Fruit fly (Drosophila melanogaster) whole organism: ENCODE measurements around the gene CG9393.

Experiments used
- CG8478 ChIP-seq: fragments of >200 bp; optimal IDR thresholded peaks from 2 replicates; lab custom pipeline; 2018; ENCODE audit warnings: inconsistent platforms
- EcR ChIP-seq, 2 experiments: fragments of >200 bp; optimal IDR thresholded peaks; 2 replicates each; lab custom pipeline; 2017; ENCODE audit warnings: missing biosample characterization in 2 of 2, missing genetic modification characterization in 2 of 2, missing genetic modification reagents in 2 of 2

DNA sequence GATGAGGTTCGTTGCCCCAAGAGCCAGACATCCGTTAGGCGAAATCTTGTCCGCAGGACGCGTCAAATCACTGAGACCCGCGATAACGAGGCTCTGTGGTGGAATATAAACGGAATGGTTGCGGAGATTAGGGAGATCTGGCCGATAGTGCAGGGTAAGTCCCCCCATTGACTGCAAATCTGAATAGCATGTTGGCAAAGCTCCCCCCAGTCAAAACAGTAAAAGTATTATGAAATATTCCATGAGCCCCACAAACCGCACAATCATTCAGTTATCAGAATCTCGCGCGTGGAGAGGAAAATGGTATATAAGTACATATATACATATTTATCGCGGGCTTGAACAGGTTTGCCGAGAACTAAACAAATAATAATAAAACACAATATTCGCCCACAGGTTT, 7.2 kb upstream of the CG9393 start:
- no peak for TF ChIP-seq CG8478
- no peak for TF ChIP-seq EcR (GFP tag; optimal IDR thresholded peaks at IDR 0.05; lab: Kevin White, UChicago)
